Worm (Caenorhabditis elegans): ENCODE results near the gene F10C1.1.

DNA sequence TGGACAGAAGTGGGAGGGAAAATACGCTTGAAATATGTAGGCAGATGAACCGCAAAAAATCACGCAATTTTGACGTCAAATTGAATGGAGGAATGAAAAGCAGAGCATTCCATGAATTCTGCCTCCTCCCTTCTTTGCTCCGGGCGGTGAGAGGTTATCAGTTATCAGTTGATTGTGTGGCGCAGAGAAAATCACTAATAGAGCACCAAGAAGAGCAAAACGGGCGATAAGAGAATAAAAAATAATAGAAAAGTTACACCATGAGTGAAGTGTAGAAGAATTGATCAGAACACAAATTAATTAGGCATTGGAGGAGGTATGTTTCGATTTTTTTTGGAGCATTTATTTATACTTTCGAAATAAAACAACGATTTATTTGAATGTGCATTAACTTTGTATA, 32.5 kb downstream of the F10C1.1 start:
- TF ChIP-seq him-1 (tag; optimal IDR thresholded peaks at IDR 0.05) (no peak), W03F9.2 (tag; optimal IDR thresholded peaks at IDR 0.05) (no peak)

Data from whole organism, L4/young adult.